Worm (Caenorhabditis elegans) whole organism, L4 larva: Measurements from ENCODE around the gene C29F9.5.

ENCODE experiments used
- T20F7.1 ChIP-seq: fragments of 200-800 bp; sonication (Bioruptor generic); optimal IDR thresholded peaks from 2 replicates; lab custom pipeline; 2018; ENCODE audit warnings: mild to moderate bottlenecking, missing genetic modification characterization, missing compliant biosample characterization
- ama-1 ChIP-seq: fragments of 150-350 bp; optimal IDR thresholded peaks from 2 replicates; lab custom pipeline; 2014; ENCODE audit warnings: inconsistent platforms, mixed read lengths
- daf-16 ChIP-seq, 3 experiments: sonication (generic microtip); optimal IDR thresholded peaks; 2 replicates each; lab custom pipeline; 2016 to 2017; ENCODE audit warnings: missing genetic modification characterization in 3 of 3, missing genetic modification reagents in 3 of 3, mild to moderate bottlenecking in 2 of 3, missing compliant biosample characterization in 2 of 3, missing biosample characterization in 1 of 3, moderate library complexity in 1 of 3
- fkh-10 ChIP-seq: fragments of 150-350 bp; optimal IDR thresholded peaks from 2 replicates; lab custom pipeline; 2014; ENCODE audit warnings: missing biosample characterization, missing genetic modification reagents, missing genetic modification characterization
- lsy-2 ChIP-seq, 2 experiments: fragments of 150-350 bp in 1 of 2; sonication (generic microtip) in 1 of 2; optimal IDR thresholded peaks; 2 replicates each; lab custom pipeline; 2014 to 2017; ENCODE audit warnings: missing biosample characterization in 2 of 2, missing genetic modification characterization in 2 of 2
- mep-1 ChIP-seq: fragments of 150-350 bp; sonication (generic microtip); optimal IDR thresholded peaks from 3 replicates; lab custom pipeline; 2014; ENCODE audit warnings: missing biosample characterization, missing genetic modification characterization
- nhr-11 ChIP-seq: fragments of 150-350 bp; optimal IDR thresholded peaks from 2 replicates; lab custom pipeline; 2014; ENCODE audit warnings: missing biosample characterization, missing genetic modification characterization
- nhr-237 ChIP-seq: sonication (generic microtip); optimal IDR thresholded peaks from 2 replicates; lab custom pipeline; 2017; ENCODE audit warnings: missing biosample characterization, missing genetic modification characterization
- nhr-28 ChIP-seq: fragments of 150-350 bp; optimal IDR thresholded peaks from 2 replicates; lab custom pipeline; 2014; ENCODE audit warnings: missing biosample characterization, missing genetic modification characterization
- nhr-76 ChIP-seq: fragments of 150-350 bp; optimal IDR thresholded peaks from 2 replicates; lab custom pipeline; 2014; ENCODE audit warnings: missing biosample characterization, missing genetic modification characterization
- pha-4 ChIP-seq, 2 experiments: fragments of 150-350 bp in 1 of 2; fragments of 200-800 bp in 1 of 2; sonication (Bioruptor generic) in 1 of 2; IDR thresholded peaks in 1 of 2; optimal IDR thresholded peaks in 1 of 2; 2 replicates each; pipeline versions ENCODE4 v1.3.6 to Lab custom; 2014 to 2022; ENCODE audit warnings: missing genetic modification characterization in 2 of 2, missing genetic modification reagents in 2 of 2, missing biosample characterization in 1 of 2, missing compliant biosample characterization in 1 of 2
- unc-39 ChIP-seq: sonication (generic microtip); optimal IDR thresholded peaks from 2 replicates; lab custom pipeline; 2017; ENCODE audit warnings: missing biosample characterization, missing genetic modification characterization
- zag-1 ChIP-seq: fragments of 150-350 bp; optimal IDR thresholded peaks from 2 replicates; lab custom pipeline; 2014; ENCODE audit warnings: missing biosample characterization, missing genetic modification characterization
- zfp-3 ChIP-seq: fragments of 200-800 bp; sonication (Bioruptor generic); conservative IDR thresholded peaks from 2 replicates; pipeline ENCODE4 v1.3.6; 2022; ENCODE audit warnings: missing genetic modification reagents, missing genetic modification characterization, missing compliant biosample characterization

DNA sequence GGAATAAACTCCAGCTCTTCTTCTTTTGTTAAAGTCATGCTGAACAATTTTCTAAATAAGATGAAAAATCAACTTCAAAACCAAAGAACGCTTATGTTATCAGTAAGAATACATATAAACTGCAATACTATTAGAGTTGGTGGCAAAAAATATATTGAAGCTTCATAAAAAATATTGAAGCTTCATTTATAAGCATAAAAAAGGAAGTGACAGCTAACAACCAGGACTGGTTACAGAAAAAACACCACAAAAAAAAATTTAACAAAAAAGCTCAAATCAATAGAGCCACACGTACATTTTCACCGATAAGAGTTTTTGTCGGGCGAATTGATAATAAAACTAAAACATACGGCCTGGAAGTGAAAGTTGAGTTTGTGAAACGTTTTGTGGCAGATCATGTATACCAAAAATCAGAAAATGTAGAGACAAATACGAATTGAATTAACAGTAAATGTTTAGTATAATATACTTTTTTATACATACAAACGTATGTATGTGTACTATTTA, 30.3 kb downstream of the C29F9.5 start, which contains the start of gene sqst-5:
- TF ChIP-seq unc-39 (tag; lab: Kevin White, UChicago), result no peak
- TF ChIP-seq T20F7.1 (GFP tag; lab: Kevin White, UChicago), result peak; percentile 33
- TF ChIP-seq mep-1 (tag; lab: Kevin White, UChicago), result no peak
- no peak for TF ChIP-seq zag-1
- no peak for TF ChIP-seq lsy-2 (tag; optimal IDR thresholded peaks at IDR 0.05; lab: Kevin White, UChicago)
- peak; percentile 66 for TF ChIP-seq nhr-28
- TF ChIP-seq nhr-76 (tag; lab: Kevin White, UChicago), result no peak
- no peak for TF ChIP-seq daf-16 (GFP tag; optimal IDR thresholded peaks at IDR 0.05; lab: Kevin White, UChicago)
- peak; percentile 46 for TF ChIP-seq daf-16 (tag; optimal IDR thresholded peaks at IDR 0.05; lab: Kevin White, UChicago)
- no peak for TF ChIP-seq nhr-237 (tag; lab: Kevin White, UChicago)
- no peak for TF ChIP-seq pha-4 (GFP tag; IDR thresholded peaks at IDR 0.05; lab: Robert Waterston, UW)
- TF ChIP-seq pha-4 (tag; optimal IDR thresholded peaks at IDR 0.05; lab: Kevin White, UChicago), result no peak
- no peak for TF ChIP-seq nhr-11 (tag; lab: Kevin White, UChicago)
- no peak for TF ChIP-seq fkh-10 (GFP tag; lab: Kevin White, UChicago)
- no peak for TF ChIP-seq zfp-3 (GFP tag; lab: Robert Waterston, UW)
- TF ChIP-seq ama-1, result no peak
